Fruit fly (Drosophila melanogaster) S2 (cell line): ENCODE measurements around the gene Ilk.

Source experiments
- CG8478 ChIP-seq: fragments of >200 bp; optimal IDR thresholded peaks from 2 replicates; lab custom pipeline; 2018
- CTCF ChIP-seq, 2 experiments: fragments of >200 bp; optimal IDR thresholded peaks; 2 replicates each; lab custom pipeline; 2018

- TF ChIP-seq CTCF (optimal IDR thresholded peaks at IDR 0.05; lab: Kevin White, UChicago) = no peak
- TF ChIP-seq CG8478 (lab: Kevin White, UChicago) = no peak
Measured at dm6 chr3L:21226309-21226708, 9.6 kb downstream of the Ilk start, which contains the start of gene Eip78C.
